Worm (Caenorhabditis elegans) whole organism, early embryonic: ENCODE data around the gene T22B2.2.

Experiments
- B0310.2 ChIP-seq: sonication (generic microtip); optimal IDR thresholded peaks from 2 replicates; lab custom pipeline; 2016; ENCODE audit warnings: mild to moderate bottlenecking, missing genetic modification characterization, missing compliant biosample characterization
- F13C5.2 ChIP-seq: sonication (generic microtip); optimal IDR thresholded peaks from 2 replicates; lab custom pipeline; 2017; ENCODE audit warnings: mild to moderate bottlenecking, missing genetic modification characterization, inconsistent platforms, missing compliant biosample characterization
- ama-1 ChIP-seq: fragments of 150-350 bp; optimal IDR thresholded peaks from 2 replicates; lab custom pipeline; 2014
- ceh-13 ChIP-seq: fragments of 200-800 bp; sonication (Bioruptor generic); optimal IDR thresholded peaks from 2 replicates; lab custom pipeline; 2018; ENCODE audit warnings: mild to moderate bottlenecking, missing genetic modification characterization, missing compliant biosample characterization
- hnd-1 ChIP-seq: sonication (generic microtip); optimal IDR thresholded peaks from 2 replicates; lab custom pipeline; 2016; ENCODE audit warnings: missing genetic modification characterization, missing compliant biosample characterization
- scrt-1 ChIP-seq: fragments of 200-800 bp; sonication (Bioruptor generic); IDR thresholded peaks from 2 replicates; pipeline ENCODE4 v1.3.6; 2022; ENCODE audit warnings: missing genetic modification characterization, missing compliant biosample characterization
- sea-1 ChIP-seq: fragments of 200-800 bp; sonication (Bioruptor generic); conservative IDR thresholded peaks from 2 replicates; pipeline ENCODE4 v1.3.6; 2022; ENCODE audit warnings: missing genetic modification characterization, missing compliant biosample characterization
- tbx-37 ChIP-seq: fragments of 200-800 bp; sonication (Bioruptor generic); conservative IDR thresholded peaks from 2 replicates; pipeline ENCODE4 v1.3.6; 2022; ENCODE audit warnings: missing genetic modification reagents, missing genetic modification characterization, missing compliant biosample characterization
- tra-4 ChIP-seq: sonication (generic microtip); optimal IDR thresholded peaks from 2 replicates; lab custom pipeline; 2017; ENCODE audit warnings: missing genetic modification characterization, missing compliant biosample characterization

DNA sequence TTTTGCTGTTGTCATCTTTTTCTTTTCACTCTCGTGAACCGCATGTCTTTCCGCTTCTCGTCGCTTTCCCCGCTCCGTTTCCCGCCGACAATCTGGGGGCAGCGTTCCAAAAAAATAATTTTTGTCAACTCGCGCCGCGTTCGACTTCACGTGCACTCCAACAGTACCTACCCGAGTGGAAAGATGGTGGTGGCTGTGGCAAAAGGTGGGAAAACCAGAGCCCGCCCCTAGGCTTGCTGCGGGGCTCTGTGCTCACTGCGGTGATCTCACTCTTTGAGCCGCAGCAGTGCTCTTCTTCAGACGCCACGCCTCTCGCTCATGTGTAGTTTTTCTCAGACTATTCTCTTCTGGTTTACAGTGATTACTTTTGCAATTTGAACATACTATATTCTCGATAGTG, 32.6 kb upstream of the T22B2.2 start:
- no peak for TF ChIP-seq scrt-1 (GFP tag; lab: Robert Waterston, UW)
- TF ChIP-seq B0310.2 (tag; lab: Kevin White, UChicago), result no peak
- no peak for TF ChIP-seq ama-1 (lab: Kevin White, UChicago)
- TF ChIP-seq hnd-1 (tag; lab: Kevin White, UChicago), result no peak
- no peak for TF ChIP-seq sea-1
- no peak for TF ChIP-seq tbx-37 (GFP tag; lab: Robert Waterston, UW)
- no peak for TF ChIP-seq F13C5.2 (tag; lab: Kevin White, UChicago)
- TF ChIP-seq ceh-13, result no peak
- no peak for TF ChIP-seq tra-4 (tag; lab: Kevin White, UChicago)
